Fruit fly (Drosophila melanogaster): ENCODE data around the gene ringer.

ringer gene

DNA sequence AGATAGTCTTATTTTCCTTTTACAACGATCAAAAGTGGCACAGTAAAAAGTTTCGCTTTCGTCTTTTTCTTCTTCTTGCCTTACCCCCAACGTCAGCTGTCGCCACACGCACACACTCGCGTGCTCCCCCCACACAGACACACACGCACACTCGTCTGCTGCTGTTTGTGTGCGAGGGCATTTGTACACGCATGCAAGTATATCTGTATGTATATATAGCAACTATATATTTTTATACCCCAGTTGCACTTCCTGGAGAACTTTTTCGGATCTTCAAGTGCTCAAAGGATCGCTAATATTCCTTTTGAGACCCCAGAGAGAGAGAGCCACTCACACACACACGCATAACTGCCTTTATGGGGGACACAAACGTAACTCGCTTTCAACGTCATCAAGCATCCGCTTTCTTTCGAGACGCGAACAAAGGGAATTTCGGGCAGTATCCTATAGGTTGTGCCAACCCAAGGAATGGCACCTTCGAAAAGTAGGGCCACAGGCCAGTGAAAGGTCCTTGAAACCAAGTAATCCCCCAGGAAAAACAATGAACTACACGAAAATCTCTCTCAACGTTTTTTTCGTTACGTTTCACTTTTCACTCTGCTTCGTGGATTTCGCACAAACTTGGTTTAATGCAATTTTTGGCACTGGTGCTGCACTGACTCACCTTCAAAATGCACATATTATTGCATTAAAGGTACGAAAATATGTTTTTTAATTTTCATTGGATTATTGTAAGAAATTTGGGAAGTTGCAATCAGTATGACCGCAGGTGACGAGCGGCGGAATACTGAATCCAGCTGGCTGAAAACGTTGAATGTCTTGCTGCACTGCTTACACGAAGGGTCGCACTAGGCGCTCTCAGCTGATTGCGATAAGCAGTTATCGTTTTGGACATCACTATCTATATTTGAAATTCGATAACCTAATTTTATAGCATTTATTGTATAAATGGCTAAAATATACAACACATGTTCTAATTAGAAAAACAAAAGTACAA is 18.8 kb upstream of the ringer start, which contains the start of gene roq (continued):
- peak; percentile 1 for TF ChIP-seq lz (GFP tag; optimal IDR thresholded peaks at IDR 0.05)
- TF ChIP-seq pdm3 (GFP tag; optimal IDR thresholded peaks at IDR 0.05) = no peak
- peak; percentile 4 for TF ChIP-seq esn (GFP tag; optimal IDR thresholded peaks at IDR 0.05)
- no peak for TF ChIP-seq fd85E (GFP tag; optimal IDR thresholded peaks at IDR 0.05)
- no peak for TF ChIP-seq CG31627 (GFP tag; optimal IDR thresholded peaks at IDR 0.05)
- TF ChIP-seq Ets21C (GFP tag; optimal IDR thresholded peaks at IDR 0.05) = no peak
- no peak for TF ChIP-seq CG6276 (GFP tag; optimal IDR thresholded peaks at IDR 0.05)
- TF ChIP-seq spab (GFP tag; optimal IDR thresholded peaks at IDR 0.05) = no peak
- peak; percentile 76 for TF ChIP-seq Sox14 (GFP tag; optimal IDR thresholded peaks at IDR 0.05)

DNA sequence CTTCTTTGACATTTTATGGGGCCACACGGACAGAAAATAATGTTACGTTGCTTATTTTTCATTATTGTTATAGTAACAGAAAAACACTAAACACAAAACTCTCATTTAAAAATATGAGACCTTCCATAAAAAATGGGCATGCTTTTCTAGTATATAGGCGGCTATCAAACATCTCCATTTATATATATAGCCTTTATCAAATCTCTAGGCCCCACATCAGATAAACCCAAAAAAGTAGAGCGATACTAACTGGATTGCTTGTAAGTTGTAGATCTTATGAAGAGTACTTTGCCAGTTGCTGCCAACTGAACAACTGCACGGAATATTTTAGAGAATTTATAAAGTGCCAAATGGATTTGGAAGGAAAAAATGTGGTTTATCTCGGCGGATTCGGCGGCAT is 10.3 kb upstream of the ringer start, which contains the start of gene CG18814:
Gene CG18814 (plus strand): TSS at position 301 of the 400 bp plus-strand sequence.
- TF ChIP-seq Smox (GFP tag; optimal IDR thresholded peaks at IDR 0.05) (no peak), CG6854 (GFP tag; optimal IDR thresholded peaks at IDR 0.05) (no peak), CG34406 (GFP tag; optimal IDR thresholded peaks at IDR 0.05) (no peak), fkh (GFP tag; optimal IDR thresholded peaks at IDR 0.05) (no peak), topi (GFP tag; optimal IDR thresholded peaks at IDR 0.05) (no peak), Sox14 (GFP tag; optimal IDR thresholded peaks at IDR 0.05) (no peak)

DNA sequence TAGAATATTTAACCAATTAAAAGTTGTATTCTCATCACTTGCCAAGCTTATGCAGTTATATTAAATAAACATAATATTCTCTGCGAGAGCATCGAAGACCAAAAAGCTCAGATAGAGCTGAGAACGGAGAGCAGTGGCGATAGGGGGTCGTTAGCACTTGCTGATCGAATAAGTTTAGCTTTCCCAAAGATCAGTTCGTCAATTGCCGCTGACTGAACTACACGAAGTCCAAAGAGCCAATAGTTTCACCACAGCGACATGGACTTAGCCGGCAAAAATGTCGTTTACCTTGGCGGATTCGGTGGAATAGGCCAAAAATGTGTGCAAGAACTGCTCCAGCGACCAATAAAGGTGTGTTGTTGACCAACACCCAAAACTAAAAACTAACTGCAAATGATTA is 9.0 kb upstream of the ringer start, which contains the start of gene CG4842:
Gene CG4842 (plus strand): TSS at position 191 of the 400 bp plus-strand sequence.
- TF ChIP-seq svp (GFP tag) (peak; percentile 70), topi (GFP tag; optimal IDR thresholded peaks at IDR 0.05) (no peak)

DNA sequence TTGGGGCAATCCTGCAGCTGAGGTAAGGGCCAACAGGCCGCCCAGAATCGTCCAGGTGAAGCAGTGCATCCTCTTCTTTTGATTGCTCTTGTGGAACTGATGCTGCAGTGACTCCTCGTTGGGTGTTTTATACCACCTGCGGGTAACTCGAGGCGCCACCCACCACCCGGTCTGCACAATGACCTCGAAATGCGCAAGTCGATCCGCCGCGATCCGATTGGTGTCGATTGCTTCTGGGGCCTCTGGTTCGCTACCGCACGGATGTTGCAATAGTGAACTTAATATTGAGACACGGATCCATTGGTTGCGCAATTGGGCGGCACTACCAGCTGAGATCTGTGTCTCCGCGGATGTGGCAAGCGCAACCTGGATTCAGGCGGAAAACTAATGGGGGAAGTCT is 8.0 kb upstream of the ringer start, which contains the start of gene Cpr72Ec:
Gene Cpr72Ec (minus strand): TSS at position 101 of the 400 bp plus-strand sequence.
- no peak for TF ChIP-seq eg (GFP tag; IDR thresholded peaks at IDR 0.05)
- TF ChIP-seq Hr39 (GFP tag; optimal IDR thresholded peaks at IDR 0.05) = no peak
- TF ChIP-seq CG3032 (tag; optimal IDR thresholded peaks at IDR 0.05) = no peak
- TF ChIP-seq Ets21C (GFP tag; optimal IDR thresholded peaks at IDR 0.05) = no peak
- TF ChIP-seq CG10631 (GFP tag; optimal IDR thresholded peaks at IDR 0.05) = no peak
- no peak for TF ChIP-seq Eip78C (GFP tag)
- TF ChIP-seq CG11902 (GFP tag; optimal IDR thresholded peaks at IDR 0.05) = no peak
- TF ChIP-seq acj6 (GFP tag; optimal IDR thresholded peaks at IDR 0.05) = no peak
- no peak for TF ChIP-seq CG6276 (GFP tag; optimal IDR thresholded peaks at IDR 0.05)
- no peak for TF ChIP-seq Hr38 (GFP tag; optimal IDR thresholded peaks at IDR 0.05)
- TF ChIP-seq topi (GFP tag; optimal IDR thresholded peaks at IDR 0.05) = no peak

DNA sequence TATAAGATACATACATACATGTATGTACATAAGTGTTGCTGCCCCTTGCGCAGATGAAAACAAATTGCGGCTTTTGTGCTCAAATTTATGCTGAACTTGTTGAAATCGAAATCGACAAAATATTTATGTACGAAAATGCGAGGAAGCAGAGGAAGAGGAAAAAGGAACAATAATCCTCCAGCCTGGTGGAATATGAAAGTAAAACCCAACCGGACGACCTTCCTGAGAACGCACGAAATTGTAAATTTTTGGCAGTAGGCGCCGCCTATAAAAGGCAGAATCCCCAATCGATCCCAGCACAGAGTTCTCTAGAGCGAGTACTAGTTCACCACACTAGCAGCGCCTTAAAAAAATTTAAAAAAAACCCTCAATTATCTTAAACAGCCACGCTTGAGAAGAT is 5.4 kb upstream of the ringer start, which contains the start of gene Cpr72Eb:
Gene Cpr72Eb (plus strand): TSS at position 301 of the 400 bp plus-strand sequence.
- TF ChIP-seq CG10631 (GFP tag; optimal IDR thresholded peaks at IDR 0.05) (no peak), CG4318 (GFP tag; optimal IDR thresholded peaks at IDR 0.05) (no peak), OdsH (GFP tag; optimal IDR thresholded peaks at IDR 0.05) (no peak), fd85E (GFP tag; optimal IDR thresholded peaks at IDR 0.05) (no peak), CG3919 (GFP tag; optimal IDR thresholded peaks at IDR 0.05) (no peak), dsx (GFP tag; optimal IDR thresholded peaks at IDR 0.05; ENCODE audit: poor library complexity, severe bottlenecking) (no peak), CG16779 (tag; optimal IDR thresholded peaks at IDR 0.05) (no peak)

DNA sequence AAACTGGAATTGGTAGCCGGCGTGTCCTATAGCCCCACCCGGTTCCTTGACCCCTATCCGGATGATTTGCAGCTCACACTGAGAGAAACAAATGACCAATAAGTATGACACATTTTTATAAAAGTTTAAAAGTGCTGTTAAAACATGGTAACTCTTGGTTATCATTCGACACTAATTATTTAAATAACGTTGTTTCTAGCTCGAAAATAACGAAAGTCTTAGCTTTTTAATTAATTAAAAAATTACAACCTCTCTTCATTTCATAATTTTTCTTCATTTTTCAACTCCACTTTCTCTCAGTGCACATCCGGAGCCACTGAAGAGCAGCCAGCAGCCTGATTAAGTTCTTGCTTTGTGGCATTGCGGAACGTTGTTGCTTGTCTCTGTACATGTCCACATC is 5.0 kb upstream of the ringer start:
- TF ChIP-seq dsx (GFP tag; optimal IDR thresholded peaks at IDR 0.05; ENCODE audit: poor library complexity, severe bottlenecking) (peak; percentile 90), CG8119 (GFP tag; IDR thresholded peaks at IDR 0.05) (peak; percentile 81), CG6808 (GFP tag; optimal IDR thresholded peaks at IDR 0.05) (peak; percentile 92), svp (GFP tag) (peak; percentile 94), CG9139 (GFP tag; optimal IDR thresholded peaks at IDR 0.05) (peak; percentile 81), lz (GFP tag; optimal IDR thresholded peaks at IDR 0.05) (peak; percentile 83), Hr38 (GFP tag; optimal IDR thresholded peaks at IDR 0.05) (no peak), CG11294 (GFP tag; IDR thresholded peaks at IDR 0.05) (peak; percentile 45; the same call in 1 of the 2 replicates), Lpt (GFP tag; optimal IDR thresholded peaks at IDR 0.05) (peak; percentile 66), net (GFP tag; optimal IDR thresholded peaks at IDR 0.05) (peak; percentile 88), achi (GFP tag; optimal IDR thresholded peaks at IDR 0.05) (peak; percentile 86), Smox (GFP tag; optimal IDR thresholded peaks at IDR 0.05) (peak; percentile 85), CG11762 (GFP tag; optimal IDR thresholded peaks at IDR 0.05; ENCODE audit: insufficient read depth) (peak; percentile 84), CG32006 (GFP tag; optimal IDR thresholded peaks at IDR 0.05) (peak; percentile 74), Hr4 (GFP tag; optimal IDR thresholded peaks at IDR 0.05) (peak; percentile 44), salr (GFP tag; optimal IDR thresholded peaks at IDR 0.05) (peak; percentile 75), CG15336 (GFP tag; IDR thresholded peaks at IDR 0.05) (peak; percentile 69)

All from whole organism, prepupa.